Worm (Caenorhabditis elegans): ENCODE data around the gene F35A5.1.

Gene F35A5.1

DNA sequence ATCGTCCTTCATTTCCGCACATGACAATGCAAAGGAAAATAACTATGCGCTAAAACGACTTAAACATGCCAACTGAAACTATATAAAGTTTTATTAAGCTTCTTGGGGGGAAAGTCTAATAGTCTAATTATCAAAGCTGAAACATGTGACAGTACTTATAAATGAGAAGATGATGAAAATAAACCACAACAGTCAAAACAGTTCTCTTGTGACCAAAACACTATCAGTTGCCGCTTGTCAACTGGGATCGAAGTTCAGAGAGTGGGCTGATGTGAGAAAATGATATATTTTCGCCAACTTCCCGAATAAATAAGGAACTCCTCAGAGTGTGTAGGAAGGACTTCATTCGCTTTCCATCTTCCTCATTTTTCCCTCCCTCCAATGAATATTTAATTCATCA, 14.8 kb downstream of the F35A5.1 start:
- TF ChIP-seq ztf-23 (GFP tag; IDR thresholded peaks at IDR 0.05) (no peak), ztf-29 (GFP tag; IDR thresholded peaks at IDR 0.05) (no peak), flt-1 (GFP tag; IDR thresholded peaks at IDR 0.05) (no peak)

- TF ChIP-seq tab-1 (GFP tag; IDR thresholded peaks at IDR 0.05) (no peak), cog-1 (tag; optimal IDR thresholded peaks at IDR 0.05) (no peak), med-1 (GFP tag; optimal IDR thresholded peaks at IDR 0.05; ENCODE audit: insufficient read depth) (no peak), T22C8.4 (GFP tag; IDR thresholded peaks at IDR 0.05) (no peak), ztf-23 (GFP tag; IDR thresholded peaks at IDR 0.05) (no peak), klf-2 (GFP tag; conservative IDR thresholded peaks at IDR 0.05) (no peak), ref-1 (GFP tag; conservative IDR thresholded peaks at IDR 0.05) (no peak)
Observed at ce11 chrX:3823869-3824268, 16.6 kb downstream of the F35A5.1 start.

DNA sequence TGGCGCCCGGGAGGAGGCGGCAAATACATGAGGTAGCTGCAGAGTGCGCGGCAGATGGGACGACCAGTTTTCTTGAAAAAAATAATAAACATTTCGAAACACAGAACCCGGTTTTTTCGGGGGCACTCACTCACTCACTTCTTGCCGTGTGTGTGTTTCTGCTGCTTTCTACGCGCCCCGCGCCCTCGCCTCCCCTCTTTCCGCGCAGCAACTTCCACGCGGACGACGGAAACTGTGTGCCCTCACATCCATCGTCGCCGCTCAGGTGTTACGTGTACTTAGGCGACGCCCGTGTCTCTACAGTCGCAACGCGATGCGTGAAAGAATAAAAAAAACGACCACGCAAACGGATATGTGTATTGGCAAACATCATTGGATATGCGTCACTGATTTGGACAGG, 17.2 kb downstream of the F35A5.1 start:
- TF ChIP-seq klf-2 (GFP tag; conservative IDR thresholded peaks at IDR 0.05) (no peak), flt-1 (GFP tag; IDR thresholded peaks at IDR 0.05) (peak; percentile 24; the same call in 1 of the 2 replicates)

DNA sequence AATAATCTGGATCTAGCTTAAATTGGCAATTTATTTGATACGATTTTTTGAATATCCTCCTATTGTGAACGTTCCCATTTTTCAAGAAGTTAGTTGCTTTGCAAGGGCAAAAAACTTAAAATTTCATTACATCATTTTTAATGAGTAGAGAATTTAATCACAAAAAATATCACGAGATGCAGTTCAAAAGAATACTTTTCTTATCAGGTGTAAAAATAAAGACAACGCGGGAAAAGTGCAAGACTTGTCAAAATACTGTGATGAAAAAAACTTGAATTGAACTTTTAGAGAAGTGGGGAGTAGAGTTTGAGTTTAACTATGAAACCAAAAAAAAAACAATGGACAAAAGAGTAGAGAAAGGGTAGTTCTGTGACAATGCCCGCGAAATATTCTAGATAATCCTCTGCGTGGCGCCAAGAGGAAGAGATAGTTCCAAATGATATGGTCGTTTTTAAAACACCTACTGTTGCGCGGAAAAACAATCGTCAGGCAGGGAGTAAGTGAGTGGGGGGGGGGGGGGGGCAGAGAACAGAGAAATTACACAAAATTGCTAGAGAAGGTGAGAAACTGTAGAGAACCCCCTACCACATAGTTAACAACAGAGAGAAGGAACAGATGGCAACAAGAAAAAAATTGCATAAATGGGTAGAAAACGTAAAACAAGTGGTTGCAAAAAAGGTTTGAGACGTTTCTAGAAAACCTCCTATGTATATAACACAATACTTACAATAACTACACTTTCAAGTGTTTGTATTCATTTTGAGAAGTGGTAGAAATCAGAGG, 17.8 kb downstream of the F35A5.1 start:
- TF ChIP-seq cog-1 (tag; optimal IDR thresholded peaks at IDR 0.05) (no peak), med-1 (GFP tag; optimal IDR thresholded peaks at IDR 0.05; ENCODE audit: insufficient read depth) (no peak), tab-1 (GFP tag; IDR thresholded peaks at IDR 0.05) (no peak), ztf-29 (GFP tag; IDR thresholded peaks at IDR 0.05) (no peak), T22C8.4 (GFP tag; IDR thresholded peaks at IDR 0.05) (no peak), flt-1 (GFP tag; IDR thresholded peaks at IDR 0.05) (no peak), klf-2 (GFP tag; conservative IDR thresholded peaks at IDR 0.05) (no peak), ref-1 (GFP tag; conservative IDR thresholded peaks at IDR 0.05) (no peak), ztf-23 (GFP tag; IDR thresholded peaks at IDR 0.05) (no peak)

DNA sequence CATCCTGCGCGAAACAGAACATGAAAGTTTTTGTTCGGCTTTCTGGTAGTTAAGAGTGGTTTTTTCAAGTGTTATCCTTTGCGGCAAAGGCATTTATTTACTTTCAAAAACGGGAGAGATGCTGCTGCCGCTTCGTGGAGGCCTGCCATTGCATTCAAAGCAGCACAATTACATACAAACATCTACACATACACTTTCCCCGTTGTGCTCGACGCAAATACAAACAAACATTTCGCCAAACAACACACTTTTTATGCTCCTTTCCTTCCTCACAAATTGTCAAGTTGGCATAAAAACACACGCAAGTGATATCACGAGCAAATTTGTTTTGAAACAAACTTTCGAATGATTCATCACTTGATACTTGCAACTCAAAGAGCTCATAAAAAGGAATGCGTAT, 18.9 kb downstream of the F35A5.1 start:
- TF ChIP-seq ztf-29 (GFP tag; IDR thresholded peaks at IDR 0.05) (no peak), med-1 (GFP tag; optimal IDR thresholded peaks at IDR 0.05; ENCODE audit: insufficient read depth) (no peak), ztf-23 (GFP tag; IDR thresholded peaks at IDR 0.05) (no peak), T22C8.4 (GFP tag; IDR thresholded peaks at IDR 0.05) (no peak), klf-2 (GFP tag; conservative IDR thresholded peaks at IDR 0.05) (no peak)

ce11 chrX:3826863-3827262, 19.6 kb downstream of the F35A5.1 start, which contains the start of gene fkh-9:
Gene fkh-9, minus strand, starts transcription at chrX:3826963.
- TF ChIP-seq T22C8.4 (GFP tag; IDR thresholded peaks at IDR 0.05) (no peak), flt-1 (GFP tag; IDR thresholded peaks at IDR 0.05) (no peak), cog-1 (tag; optimal IDR thresholded peaks at IDR 0.05) (no peak), ref-1 (GFP tag; conservative IDR thresholded peaks at IDR 0.05) (no peak), ztf-29 (GFP tag; IDR thresholded peaks at IDR 0.05) (no peak), ztf-23 (GFP tag; IDR thresholded peaks at IDR 0.05) (no peak), klf-2 (GFP tag; conservative IDR thresholded peaks at IDR 0.05) (no peak), med-1 (GFP tag; optimal IDR thresholded peaks at IDR 0.05; ENCODE audit: insufficient read depth) (no peak), tab-1 (GFP tag; IDR thresholded peaks at IDR 0.05) (no peak)

- no peak for TF ChIP-seq ztf-29 (GFP tag; IDR thresholded peaks at IDR 0.05)
- no peak for TF ChIP-seq cog-1 (tag; optimal IDR thresholded peaks at IDR 0.05)
- TF ChIP-seq ztf-23 (GFP tag; IDR thresholded peaks at IDR 0.05): no peak
- TF ChIP-seq tab-1 (GFP tag; IDR thresholded peaks at IDR 0.05): no peak
- TF ChIP-seq med-1 (GFP tag; optimal IDR thresholded peaks at IDR 0.05; ENCODE audit: insufficient read depth): no peak
- no peak for TF ChIP-seq T22C8.4 (GFP tag; IDR thresholded peaks at IDR 0.05)
- TF ChIP-seq klf-2 (GFP tag; conservative IDR thresholded peaks at IDR 0.05): no peak
- TF ChIP-seq flt-1 (GFP tag; IDR thresholded peaks at IDR 0.05): no peak
- no peak for TF ChIP-seq ref-1 (GFP tag; conservative IDR thresholded peaks at IDR 0.05)
Observed at ce11 chrX:3827311-3827710, 20.0 kb downstream of the F35A5.1 start.

- no peak for TF ChIP-seq ztf-29 (GFP tag; IDR thresholded peaks at IDR 0.05)
Observed at ce11 chrX:3828598-3829204, 21.4 kb downstream of the F35A5.1 start.

- TF ChIP-seq T22C8.4 (GFP tag; IDR thresholded peaks at IDR 0.05) (no peak), ref-1 (GFP tag; conservative IDR thresholded peaks at IDR 0.05) (no peak), med-1 (GFP tag; optimal IDR thresholded peaks at IDR 0.05; ENCODE audit: insufficient read depth) (no peak), flt-1 (GFP tag; IDR thresholded peaks at IDR 0.05) (no peak), ztf-29 (GFP tag; IDR thresholded peaks at IDR 0.05) (no peak), ztf-23 (GFP tag; IDR thresholded peaks at IDR 0.05) (no peak), tab-1 (GFP tag; IDR thresholded peaks at IDR 0.05) (no peak)
Observed at ce11 chrX:3829605-3830004, 22.3 kb downstream of the F35A5.1 start.

ce11 chrX:3830872-3831271, 23.6 kb downstream of the F35A5.1 start:
- TF ChIP-seq cog-1 (tag; optimal IDR thresholded peaks at IDR 0.05): no peak
- no peak for TF ChIP-seq ztf-23 (GFP tag; IDR thresholded peaks at IDR 0.05)
- no peak for TF ChIP-seq ztf-29 (GFP tag; IDR thresholded peaks at IDR 0.05)
- no peak for TF ChIP-seq ref-1 (GFP tag; conservative IDR thresholded peaks at IDR 0.05)
- no peak for TF ChIP-seq tab-1 (GFP tag; IDR thresholded peaks at IDR 0.05)
- no peak for TF ChIP-seq klf-2 (GFP tag; conservative IDR thresholded peaks at IDR 0.05)
- no peak for TF ChIP-seq flt-1 (GFP tag; IDR thresholded peaks at IDR 0.05)
- no peak for TF ChIP-seq T22C8.4 (GFP tag; IDR thresholded peaks at IDR 0.05)
- no peak for TF ChIP-seq med-1 (GFP tag; optimal IDR thresholded peaks at IDR 0.05; ENCODE audit: insufficient read depth)

Measured in whole organism, midembryonic.